Worm (Caenorhabditis elegans): Measurements from ENCODE around the gene gtf-2H2C.

- TF ChIP-seq him-1 (tag; optimal IDR thresholded peaks at IDR 0.05) = no peak
- TF ChIP-seq W03F9.2 (tag; optimal IDR thresholded peaks at IDR 0.05) = no peak
- TF ChIP-seq dao-5 (tag; optimal IDR thresholded peaks at IDR 0.05) = no peak
Observed at ce11 chrIII:10112958-10113357, 22.4 kb upstream of the gtf-2H2C start, which contains the start of gene vps-29.

Data from whole organism, L4/young adult.